Fruit fly (Drosophila melanogaster): ENCODE results near the gene elm.

The elm gene

DNA sequence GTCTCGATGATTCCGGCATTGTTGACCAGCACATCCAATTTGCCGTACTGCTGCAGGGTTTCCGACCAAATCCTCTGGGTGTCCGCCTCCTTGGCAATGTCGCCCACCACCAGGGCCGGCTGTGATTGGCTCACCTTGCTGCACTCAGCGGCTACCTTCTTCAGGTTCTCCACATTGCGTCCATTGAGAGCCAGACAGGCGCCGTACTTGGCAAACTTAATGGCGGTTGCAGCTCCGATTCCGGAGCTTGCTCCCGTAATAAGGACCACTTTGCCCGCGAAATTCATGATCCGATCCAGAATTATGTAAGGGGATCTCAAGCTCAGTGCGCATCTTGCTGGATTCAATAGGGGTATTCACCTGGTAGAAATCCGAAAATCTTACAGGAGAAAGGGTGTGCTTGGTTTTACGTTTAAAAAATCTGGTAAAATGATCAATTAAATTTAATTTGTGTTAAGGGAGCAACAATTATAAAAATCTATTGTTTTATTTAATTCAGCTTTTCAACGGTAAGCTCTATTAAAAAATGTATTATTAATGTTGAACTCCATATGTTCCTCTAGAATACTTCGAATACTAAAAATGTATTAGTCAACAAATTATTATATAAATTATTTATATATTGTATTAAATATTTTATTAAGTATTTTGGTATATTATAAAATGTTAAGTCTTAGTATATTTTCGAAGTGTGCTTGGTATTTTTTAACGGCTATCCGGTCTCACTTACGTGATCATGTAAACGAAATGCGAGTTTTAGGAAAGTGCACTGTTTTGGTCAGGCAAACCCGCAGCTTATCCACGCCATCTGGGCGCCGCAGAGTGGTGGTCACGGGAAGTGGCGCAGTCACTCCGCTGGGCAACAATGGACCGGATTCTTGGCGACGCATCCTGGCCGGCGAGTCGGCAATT is 17.9 kb downstream of the elm start, which contains the start of the genes CG31548 and CG12170 (continued):
- TF ChIP-seq Ada2b (GFP tag; IDR thresholded peaks at IDR 0.05) (0 out of 2 replicates have a peak, but pooled peaks have one; percentile 26), Kr (GFP tag; optimal IDR thresholded peaks at IDR 0.05) (no peak), br (optimal IDR thresholded peaks at IDR 0.05) (no peak), CG10979 (tag; optimal IDR thresholded peaks at IDR 0.05) (peak; percentile 57), Xbp1 (GFP tag; optimal IDR thresholded peaks at IDR 0.05) (peak; percentile 72), fd96Cb (tag; optimal IDR thresholded peaks at IDR 0.05) (peak; percentile 35), CG16815 (GFP tag; optimal IDR thresholded peaks at IDR 0.05) (no peak), pum (GFP tag; optimal IDR thresholded peaks at IDR 0.05) (peak; percentile 25), ewg (GFP tag; optimal IDR thresholded peaks at IDR 0.05) (peak; percentile 32), croc (GFP tag; conservative IDR thresholded peaks at IDR 0.05) (no peak), CG14014 (GFP tag; IDR thresholded peaks at IDR 0.05) (peak; percentile 46; the same call in 1 of the 2 replicates), ranshi (GFP tag; IDR thresholded peaks at IDR 0.05) (peak; percentile 33; the same call in 1 of the 2 replicates), tup (GFP tag; optimal IDR thresholded peaks at IDR 0.05) (no peak), CG10267 (tag; optimal IDR thresholded peaks at IDR 0.05) (peak; percentile 62), CG7786 (GFP tag; optimal IDR thresholded peaks at IDR 0.05) (peak; percentile 7), ssp (GFP tag; IDR thresholded peaks at IDR 0.05) (peak; percentile 37; the same call in 1 of the 2 replicates), sob (GFP tag; IDR thresholded peaks at IDR 0.05) (0 out of 2 replicates have a peak, but pooled peaks have one; percentile 15), prd (optimal IDR thresholded peaks at IDR 0.05) (no peak), prd (GFP tag; IDR thresholded peaks at IDR 0.05) (peak; percentile 42; the same call in 1 of the 3 replicates), cas (GFP tag; IDR thresholded peaks at IDR 0.05) (no peak), CG30020 (tag; optimal IDR thresholded peaks at IDR 0.05) (peak; percentile 64), CG2712 (tag; optimal IDR thresholded peaks at IDR 0.05) (peak; percentile 77), ERR (GFP tag; optimal IDR thresholded peaks at IDR 0.05) (no peak), CG4424 (GFP tag; optimal IDR thresholded peaks at IDR 0.05) (peak; percentile 49), CG8290 (GFP tag; optimal IDR thresholded peaks at IDR 0.05) (no peak), CG8290 (tag; optimal IDR thresholded peaks at IDR 0.05) (no peak), CG9797 (GFP tag; optimal IDR thresholded peaks at IDR 0.05) (peak; percentile 54), CG30403 (GFP tag; optimal IDR thresholded peaks at IDR 0.05) (peak; percentile 53), MTF-1 (GFP tag; optimal IDR thresholded peaks at IDR 0.05; ENCODE audit: borderline replicate concordance) (no peak), sr (GFP tag; IDR thresholded peaks at IDR 0.05) (no peak), Adf1 (GFP tag; IDR thresholded peaks at IDR 0.05) (no peak), CG12391 (tag; optimal IDR thresholded peaks at IDR 0.05) (peak; percentile 78), pb (GFP tag; optimal IDR thresholded peaks at IDR 0.05) (no peak), Ptx1 (GFP tag; IDR thresholded peaks at IDR 0.05) (peak; percentile 36; the same call in 1 of the 2 replicates), CG9727 (GFP tag; optimal IDR thresholded peaks at IDR 0.05) (peak; percentile 69), az2 (GFP tag; optimal IDR thresholded peaks at IDR 0.05) (peak; percentile 56), CG17385 (GFP tag; optimal IDR thresholded peaks at IDR 0.05) (no peak), NC2α (GFP tag; optimal IDR thresholded peaks at IDR 0.05) (no peak), Nf-YB (GFP tag; optimal IDR thresholded peaks at IDR 0.05) (peak; percentile 46), MBD-R2 (GFP tag; IDR thresholded peaks at IDR 0.05) (peak; percentile 53), CG13296 (GFP tag; optimal IDR thresholded peaks at IDR 0.05) (peak; percentile 42), Jarid2 (GFP tag; optimal IDR thresholded peaks at IDR 0.05) (no peak), Spps (tag; optimal IDR thresholded peaks at IDR 0.05) (peak; percentile 27), CG9437 (GFP tag; optimal IDR thresholded peaks at IDR 0.05) (peak; percentile 95), ac (GFP tag; optimal IDR thresholded peaks at IDR 0.05) (no peak), crol (GFP tag; IDR thresholded peaks at IDR 0.05) (no peak), phol (tag; optimal IDR thresholded peaks at IDR 0.05) (peak; percentile 60), CG14710 (tag; optimal IDR thresholded peaks at IDR 0.05) (peak; percentile 70), tx (GFP tag; optimal IDR thresholded peaks at IDR 0.05) (no peak)

All from whole organism, embryonic.